Worm (Caenorhabditis elegans) whole organism, L2 larva: ENCODE measurements around the gene thoc-7.

ENCODE experiments used
- F13H6.1 ChIP-seq: sonication (generic microtip); optimal IDR thresholded peaks from 2 replicates; lab custom pipeline; 2016; ENCODE audit warnings: missing genetic modification characterization, missing compliant biosample characterization
- aly-2 ChIP-seq: fragments of 150-350 bp; optimal IDR thresholded peaks from 2 replicates; lab custom pipeline; 2014; ENCODE audit warnings: missing biosample characterization, missing genetic modification characterization
- ama-1 ChIP-seq: fragments of 150-350 bp; optimal IDR thresholded peaks from 2 replicates; lab custom pipeline; 2018; ENCODE audit warnings: inconsistent platforms
- mdl-1 ChIP-seq, 2 experiments: fragments of 150-350 bp in 1 of 2; sonication (generic microtip) in 1 of 2; optimal IDR thresholded peaks; 2 replicates each; lab custom pipeline; 2017; ENCODE audit warnings: missing biosample characterization in 2 of 2, missing genetic modification characterization in 2 of 2
- nhr-11 ChIP-seq: fragments of 150-350 bp; optimal IDR thresholded peaks from 2 replicates; lab custom pipeline; 2014; ENCODE audit warnings: missing biosample characterization, missing genetic modification characterization
- nhr-12 ChIP-seq: fragments of 150-350 bp; optimal IDR thresholded peaks from 2 replicates; lab custom pipeline; 2014; ENCODE audit warnings: missing biosample characterization, missing genetic modification characterization
- skn-1 ChIP-seq: sonication (generic microtip); optimal IDR thresholded peaks from 2 replicates; lab custom pipeline; 2017; ENCODE audit warnings: missing biosample characterization, missing genetic modification characterization
- unc-55 ChIP-seq: fragments of 150-350 bp; sonication (generic microtip); optimal IDR thresholded peaks from 3 replicates; lab custom pipeline; 2014; ENCODE audit warnings: missing biosample characterization, missing genetic modification reagents, missing genetic modification characterization

ce11 chrIV:13866754-13867153, 15.8 kb upstream of the thoc-7 start, which contains the start of gene B0513.90:
- TF ChIP-seq aly-2 (no peak), nhr-12 (tag; lab: Kevin White, UChicago) (no peak), ama-1 (lab: Kevin White, UChicago) (no peak), mdl-1 (tag; optimal IDR thresholded peaks at IDR 0.05; lab: Kevin White, UChicago) (no peak), skn-1 (tag; lab: Kevin White, UChicago) (no peak), unc-55 (GFP tag; lab: Kevin White, UChicago) (no peak), F13H6.1 (tag; lab: Kevin White, UChicago) (no peak), nhr-11 (tag; lab: Kevin White, UChicago) (no peak)
